Fruit fly (Drosophila melanogaster) whole organism, embryonic: ENCODE measurements around the gene CG3078.

ENCODE experiments used
- B-H2 ChIP-seq: fragments of 200-800 bp; sonication (Bioruptor generic); optimal IDR thresholded peaks from 2 replicates; lab custom pipeline; 2018; ENCODE audit warnings: missing biosample characterization, mild to moderate bottlenecking, missing genetic modification characterization
- CG10366 ChIP-seq: fragments of 200-800 bp; sonication (Bioruptor generic); IDR thresholded peaks from 2 replicates; pipeline ENCODE4 v1.3.6; 2022; ENCODE audit warnings: missing biosample characterization, missing genetic modification characterization
- CG10959 ChIP-seq: fragments of 200-800 bp; sonication (Bioruptor generic); IDR thresholded peaks from 2 replicates; pipeline ENCODE4 v1.3.6; 2022; ENCODE audit warnings: missing biosample characterization, missing genetic modification characterization
- CG11504 ChIP-seq: fragments of 200-800 bp; sonication (Bioruptor generic); optimal IDR thresholded peaks from 3 replicates; lab custom pipeline; 2019; ENCODE audit warnings: missing biosample characterization, mild to moderate bottlenecking, missing genetic modification characterization, moderate library complexity
- CG12071 ChIP-seq: fragments of 200-800 bp; sonication (Bioruptor generic); optimal IDR thresholded peaks from 3 replicates; lab custom pipeline; 2018; ENCODE audit warnings: missing biosample characterization, mild to moderate bottlenecking, missing genetic modification characterization
- CG1233 ChIP-seq: fragments of 200-800 bp; sonication (Bioruptor generic); optimal IDR thresholded peaks from 4 replicates; lab custom pipeline; 2018; ENCODE audit warnings: missing biosample characterization, mild to moderate bottlenecking, missing genetic modification characterization
- CG13287 ChIP-seq: fragments of 200-800 bp; sonication (Bioruptor generic); IDR thresholded peaks from 2 replicates; pipeline ENCODE4 v1.3.6; 2022; ENCODE audit warnings: missing biosample characterization, missing genetic modification characterization; ENCODE audit not compliant: partially characterized antibody
- CG14014 ChIP-seq: fragments of 200-800 bp; sonication (Bioruptor generic); IDR thresholded peaks from 2 replicates; pipeline ENCODE4 v1.3.6; 2022; ENCODE audit warnings: missing biosample characterization, missing genetic modification characterization
- CG14965 ChIP-seq: fragments of 200-800 bp; sonication (Bioruptor generic); optimal IDR thresholded peaks from 2 replicates; lab custom pipeline; 2016; ENCODE audit warnings: missing biosample characterization, missing genetic modification characterization, borderline replicate concordance
- CG1602 ChIP-seq: fragments of 200-800 bp; sonication (Bioruptor generic); optimal IDR thresholded peaks from 3 replicates; lab custom pipeline; 2016; ENCODE audit warnings: missing biosample characterization, missing genetic modification characterization
- CG17328 ChIP-seq: fragments of 200-800 bp; sonication (Bioruptor generic); IDR thresholded peaks from 2 replicates; pipeline ENCODE4 v1.3.6; 2022; ENCODE audit warnings: missing biosample characterization, missing genetic modification characterization
- CG17385 ChIP-seq: fragments of 200-800 bp; sonication (Bioruptor generic); optimal IDR thresholded peaks from 3 replicates; lab custom pipeline; 2018; ENCODE audit warnings: missing biosample characterization, mild to moderate bottlenecking, missing genetic modification characterization
- CG17612 ChIP-seq: fragments of 200-800 bp; sonication (Bioruptor generic); IDR thresholded peaks from 2 replicates; pipeline ENCODE4 v1.3.6; 2022; ENCODE audit warnings: missing biosample characterization, missing genetic modification characterization
- CG1832 ChIP-seq: fragments of 200-800 bp; sonication (Bioruptor generic); optimal IDR thresholded peaks from 2 replicates; lab custom pipeline; 2017; ENCODE audit warnings: missing biosample characterization, mild to moderate bottlenecking, missing genetic modification characterization, inconsistent platforms
- CG2678 ChIP-seq: fragments of 200-800 bp; sonication (Bioruptor generic); optimal IDR thresholded peaks from 3 replicates; lab custom pipeline; 2019; ENCODE audit warnings: missing biosample characterization, mild to moderate bottlenecking, missing genetic modification characterization, moderate library complexity
- CG4730 ChIP-seq: fragments of 200-800 bp; sonication (Bioruptor generic); IDR thresholded peaks from 2 replicates; pipeline ENCODE4 v1.3.6; 2022; ENCODE audit warnings: missing biosample characterization, missing genetic modification characterization
- CG5180 ChIP-seq: fragments of 200-800 bp; sonication (Bioruptor generic); optimal IDR thresholded peaks from 3 replicates; lab custom pipeline; 2017; ENCODE audit warnings: missing biosample characterization, missing genetic modification characterization, mild to moderate bottlenecking, moderate library complexity, missing genetic modification reagents
- CG5245 ChIP-seq: fragments of 200-800 bp; sonication (Bioruptor generic); optimal IDR thresholded peaks from 3 replicates; lab custom pipeline; 2016; ENCODE audit warnings: missing biosample characterization, missing genetic modification characterization
- CG6813 ChIP-seq: fragments of 200-800 bp; sonication (Bioruptor generic); optimal IDR thresholded peaks from 2 replicates; lab custom pipeline; 2017; ENCODE audit warnings: missing biosample characterization, missing genetic modification characterization, mild to moderate bottlenecking, moderate library complexity, missing genetic modification reagents
- CG7786 ChIP-seq: fragments of 200-800 bp; sonication (Bioruptor generic); optimal IDR thresholded peaks from 2 replicates; lab custom pipeline; 2016; ENCODE audit warnings: missing biosample characterization, missing genetic modification characterization
- CG7839 ChIP-seq: fragments of 200-800 bp; sonication (Bioruptor generic); optimal IDR thresholded peaks from 3 replicates; lab custom pipeline; 2018; ENCODE audit warnings: missing biosample characterization, mild to moderate bottlenecking, missing genetic modification characterization, moderate library complexity
- CG7963 ChIP-seq: fragments of 200-800 bp; sonication (Bioruptor generic); IDR thresholded peaks from 3 replicates; pipeline ENCODE4 v1.3.6; 2022; ENCODE audit warnings: missing biosample characterization, missing genetic modification characterization; ENCODE audit not compliant: partially characterized antibody
- CG8290 ChIP-seq, 3 experiments: fragments of 200-800 bp; sonication (Bioruptor generic); optimal IDR thresholded peaks; 2 replicates each; lab custom pipeline; 2016 to 2019; ENCODE audit warnings: missing biosample characterization in 3 of 3, missing genetic modification characterization in 3 of 3, mild to moderate bottlenecking in 2 of 3, moderate library complexity in 1 of 3
- CG8359 ChIP-seq: fragments of 200-800 bp; sonication (Bioruptor generic); optimal IDR thresholded peaks from 2 replicates; lab custom pipeline; 2017; ENCODE audit warnings: missing biosample characterization, mild to moderate bottlenecking, missing genetic modification characterization, borderline replicate concordance
- Dll ChIP-seq: fragments of 200-800 bp; sonication (Bioruptor generic); IDR thresholded peaks from 4 replicates; pipeline ENCODE4 v1.3.6; 2022; ENCODE audit warnings: missing biosample characterization, missing genetic modification characterization; ENCODE audit not compliant: partially characterized antibody
- Gug ChIP-seq: fragments of 200-800 bp; sonication (Bioruptor generic); IDR thresholded peaks from 4 replicates; pipeline ENCODE4 v1.3.6; 2022; ENCODE audit warnings: missing biosample characterization, missing genetic modification characterization
- HLHmδ ChIP-seq: fragments of 200-800 bp; sonication (Bioruptor generic); optimal IDR thresholded peaks from 2 replicates; lab custom pipeline; 2018; ENCODE audit warnings: missing biosample characterization, mild to moderate bottlenecking, missing genetic modification characterization, moderate library complexity
- Hsf ChIP-seq: fragments of 200-800 bp; sonication (Bioruptor generic); optimal IDR thresholded peaks from 3 replicates; lab custom pipeline; 2016; ENCODE audit warnings: missing biosample characterization, missing genetic modification characterization
- Myb ChIP-seq: fragments of 200-800 bp; sonication (Bioruptor generic); optimal IDR thresholded peaks from 2 replicates; lab custom pipeline; 2016; ENCODE audit warnings: missing biosample characterization, missing genetic modification characterization
- NfI ChIP-seq: fragments of 200-800 bp; sonication (Bioruptor generic); optimal IDR thresholded peaks from 3 replicates; lab custom pipeline; 2018; ENCODE audit warnings: missing biosample characterization, mild to moderate bottlenecking, missing genetic modification characterization, moderate library complexity
- Opbp ChIP-seq: fragments of 200-800 bp; sonication (Bioruptor generic); IDR thresholded peaks from 3 replicates; pipeline ENCODE4 v1.3.6; 2022; ENCODE audit warnings: missing biosample characterization, missing genetic modification characterization; ENCODE audit not compliant: partially characterized antibody
- TFAM ChIP-seq: fragments of 200-800 bp; sonication (Bioruptor generic); optimal IDR thresholded peaks from 2 replicates; lab custom pipeline; 2017; ENCODE audit warnings: missing biosample characterization, missing genetic modification characterization, inconsistent platforms
- YL-1 ChIP-seq: fragments of 200-800 bp; sonication (Bioruptor generic); optimal IDR thresholded peaks from 3 replicates; lab custom pipeline; 2017; ENCODE audit warnings: missing biosample characterization, mild to moderate bottlenecking, missing genetic modification characterization
- bbx ChIP-seq: fragments of 200-800 bp; sonication (Bioruptor generic); IDR thresholded peaks from 2 replicates; pipeline ENCODE4 v1.3.6; 2022; ENCODE audit warnings: missing biosample characterization, missing genetic modification characterization; ENCODE audit not compliant: partially characterized antibody
- crc ChIP-seq: fragments of 200-800 bp; sonication (Bioruptor generic); optimal IDR thresholded peaks from 2 replicates; lab custom pipeline; 2016; ENCODE audit warnings: missing biosample characterization, missing genetic modification characterization
- dimm ChIP-seq: fragments of 200-800 bp; sonication (Bioruptor generic); IDR thresholded peaks from 2 replicates; pipeline ENCODE4 v1.3.6; 2022; ENCODE audit warnings: missing biosample characterization, missing genetic modification characterization
- dmrt99B ChIP-seq: fragments of 200-800 bp; sonication (Bioruptor generic); optimal IDR thresholded peaks from 2 replicates; lab custom pipeline; 2018; ENCODE audit warnings: missing biosample characterization, mild to moderate bottlenecking, missing genetic modification characterization, moderate library complexity
- eve ChIP-seq, 2 experiments: fragments of >200 bp; optimal IDR thresholded peaks; 2 replicates each; lab custom pipeline; 2017; ENCODE audit warnings: missing biosample characterization in 2 of 2, missing genetic modification characterization in 2 of 2
- ewg ChIP-seq: fragments of 200-800 bp; sonication (Bioruptor generic); optimal IDR thresholded peaks from 3 replicates; lab custom pipeline; 2017; ENCODE audit warnings: mild to moderate bottlenecking, missing biosample characterization, missing genetic modification reagents, missing genetic modification characterization
- grau ChIP-seq: fragments of 200-800 bp; optimal IDR thresholded peaks from 3 replicates; lab custom pipeline; 2019; ENCODE audit warnings: missing biosample characterization, mild to moderate bottlenecking, missing genetic modification characterization, moderate library complexity
- gro ChIP-seq: fragments of 200-800 bp; sonication (Bioruptor generic); optimal IDR thresholded peaks from 2 replicates; lab custom pipeline; 2016; ENCODE audit warnings: missing biosample characterization, missing genetic modification characterization
- lilli ChIP-seq: fragments of 200-800 bp; sonication (Bioruptor generic); optimal IDR thresholded peaks from 3 replicates; lab custom pipeline; 2016; ENCODE audit warnings: missing biosample characterization, missing genetic modification characterization
- lola ChIP-seq, 3 experiments: fragments of >200 bp in 2 of 3; fragments of 200-800 bp in 1 of 3; sonication (Bioruptor generic) in 1 of 3; optimal IDR thresholded peaks; 2 replicates each; lab custom pipeline; 2017 to 2019; ENCODE audit warnings: missing biosample characterization in 3 of 3, missing genetic modification characterization in 3 of 3, mild to moderate bottlenecking in 1 of 3, moderate library complexity in 1 of 3
- nom ChIP-seq: fragments of 200-800 bp; sonication (Bioruptor generic); optimal IDR thresholded peaks from 2 replicates; lab custom pipeline; 2017; ENCODE audit warnings: missing biosample characterization, missing genetic modification characterization, mild to moderate bottlenecking, moderate library complexity, missing genetic modification reagents
- pfk ChIP-seq: fragments of 200-800 bp; sonication (Bioruptor generic); optimal IDR thresholded peaks from 2 replicates; lab custom pipeline; 2018; ENCODE audit warnings: missing biosample characterization, mild to moderate bottlenecking, missing genetic modification characterization, moderate library complexity
- sim ChIP-seq: fragments of 200-800 bp; sonication (Bioruptor generic); IDR thresholded peaks from 2 replicates; pipeline ENCODE4 v1.3.6; 2022; ENCODE audit warnings: missing biosample characterization, missing genetic modification characterization
- tgo ChIP-seq: fragments of 200-800 bp; sonication (Bioruptor generic); IDR thresholded peaks from 3 replicates; pipeline ENCODE4 v1.3.6; 2022; ENCODE audit warnings: missing biosample characterization, missing genetic modification characterization

The CG3078 gene

dm6 chrX:2298708-2299370 lies 39.2 kb upstream of the CG3078 start (continued):
- TF ChIP-seq YL-1 (GFP tag; lab: Kevin White, UChicago) (peak; percentile 5), Opbp (GFP tag; lab: Robert Waterston, UW) (no peak), sim (peak; percentile 73), CG17385 (GFP tag; lab: Kevin White, UChicago) (peak; percentile 79), CG10366 (peak; percentile 81), CG17328 (peak; percentile 94), CG13287 (GFP tag; lab: Robert Waterston, UW) (no peak), CG12071 (GFP tag; lab: Kevin White, UChicago) (peak; percentile 78), CG5245 (GFP tag; lab: Kevin White, UChicago) (peak; percentile 59), grau (tag; lab: Kevin White, UChicago) (peak; percentile 76), B-H2 (no peak), Hsf (peak; percentile 88), Dll (GFP tag; lab: Robert Waterston, UW) (no peak), CG7963 (GFP tag; lab: Robert Waterston, UW) (no peak), crc (peak; percentile 52), CG4730 (GFP tag; lab: Robert Waterston, UW) (peak; percentile 48), CG10959 (peak; percentile 84), CG14965 (no peak), NfI (GFP tag; lab: Kevin White, UChicago) (peak; percentile 74), CG17612 (GFP tag; lab: Robert Waterston, UW) (0 out of 2 replicates have a peak, but pooled peaks have one; percentile 34), CG7839 (tag; lab: Kevin White, UChicago) (peak; percentile 80), CG6813 (GFP tag; lab: Kevin White, UChicago) (peak; percentile 79), CG14014 (GFP tag; lab: Robert Waterston, UW) (peak; percentile 53; the same call in 1 of the 2 replicates), CG8290 (GFP tag; optimal IDR thresholded peaks at IDR 0.05; lab: Kevin White, UChicago) (peak; percentile 77), CG8290 (tag; optimal IDR thresholded peaks at IDR 0.05; lab: Kevin White, UChicago) (peak; percentile 54 to 75), dimm (GFP tag; lab: Robert Waterston, UW) (peak; percentile 58; the same call in 1 of the 2 replicates), CG5180 (GFP tag; lab: Kevin White, UChicago) (peak; percentile 59), nom (GFP tag; lab: Kevin White, UChicago) (peak; percentile 83), lola (GFP tag; optimal IDR thresholded peaks at IDR 0.05; lab: Kevin White, UChicago) (peak in 1 of 3 experiments; percentile 87), ewg (GFP tag; lab: Kevin White, UChicago) (peak; percentile 78), CG8359 (peak; percentile 69), CG1233 (GFP tag; lab: Kevin White, UChicago) (peak; percentile 60), pfk (GFP tag; lab: Kevin White, UChicago) (no peak), eve (GFP tag; optimal IDR thresholded peaks at IDR 0.05; lab: Kevin White, UChicago) (peak; percentile 54 to 95), HLHmδ (GFP tag; lab: Kevin White, UChicago) (no peak), CG11504 (tag; lab: Kevin White, UChicago) (peak; percentile 78), CG1602 (peak; percentile 83), lilli (GFP tag; lab: Kevin White, UChicago) (peak; percentile 75), bbx (GFP tag; lab: Robert Waterston, UW) (no peak), CG2678 (peak; percentile 74), dmrt99B (peak; percentile 87), TFAM (GFP tag; lab: Kevin White, UChicago) (peak; percentile 58), Gug (GFP tag; lab: Robert Waterston, UW) (peak; percentile 54; the same call in 2 of the 4 replicates), gro (GFP tag; lab: Kevin White, UChicago) (peak; percentile 12), CG7786 (GFP tag; lab: Kevin White, UChicago) (peak; percentile 70), CG1832 (GFP tag; lab: Kevin White, UChicago) (no peak), Myb (GFP tag; lab: Kevin White, UChicago) (peak; percentile 35), tgo (GFP tag; lab: Robert Waterston, UW) (peak; percentile 67)
